Worm (Caenorhabditis elegans) whole organism, L1 larva: Measurements from ENCODE around the gene smg-3.

Source experiments
- C04F5.9 ChIP-seq: sonication (generic microtip); optimal IDR thresholded peaks from 2 replicates; lab custom pipeline; 2016; ENCODE audit warnings: missing genetic modification characterization, missing compliant biosample characterization
- alr-1 ChIP-seq: fragments of 200-800 bp; sonication (Bioruptor generic); optimal IDR thresholded peaks from 2 replicates; lab custom pipeline; 2018; ENCODE audit warnings: borderline replicate concordance, mild to moderate bottlenecking, missing genetic modification characterization, missing compliant biosample characterization
- blmp-1 ChIP-seq: fragments of 150-350 bp; optimal IDR thresholded peaks from 2 replicates; lab custom pipeline; 2014; ENCODE audit warnings: missing biosample characterization, missing genetic modification characterization
- ceh-82 ChIP-seq, 3 experiments: fragments of 150-350 bp in 1 of 3; sonication (generic microtip) in 2 of 3; optimal IDR thresholded peaks; 2 replicates each; lab custom pipeline; 2014 to 2017; ENCODE audit warnings: missing biosample characterization in 3 of 3, missing genetic modification characterization in 3 of 3
- efl-1 ChIP-seq, 4 experiments: fragments of 150-350 bp; optimal IDR thresholded peaks in 3 of 4; peaks in 1 of 4; 1 replicate in 1 of 4; 2 replicates in 3 of 4; lab custom pipeline; 2014; ENCODE audit warnings: missing biosample characterization in 2 of 4, missing genetic modification characterization in 2 of 4, missing genetic modification reagents in 2 of 4
- elt-2 ChIP-seq: sonication (generic microtip); optimal IDR thresholded peaks from 2 replicates; lab custom pipeline; 2016; ENCODE audit warnings: missing genetic modification characterization, mild to moderate bottlenecking, inconsistent platforms, missing compliant biosample characterization, missing genetic modification reagents
- fkh-10 ChIP-seq: sonication (generic microtip); optimal IDR thresholded peaks from 2 replicates; lab custom pipeline; 2017; ENCODE audit warnings: missing biosample characterization, missing genetic modification reagents, missing genetic modification characterization
- fkh-4 ChIP-seq: sonication (generic microtip); optimal IDR thresholded peaks from 2 replicates; lab custom pipeline; 2016; ENCODE audit warnings: missing compliant biosample characterization, missing genetic modification characterization, borderline replicate concordance
- fkh-8 ChIP-seq: sonication (generic microtip); optimal IDR thresholded peaks from 2 replicates; lab custom pipeline; 2016; ENCODE audit warnings: mild to moderate bottlenecking, missing genetic modification characterization, missing compliant biosample characterization
- fos-1 ChIP-seq: fragments of 150-350 bp; optimal IDR thresholded peaks from 2 replicates; lab custom pipeline; 2014; ENCODE audit warnings: missing biosample characterization, missing genetic modification characterization
- hlh-4 ChIP-seq: sonication (generic microtip); optimal IDR thresholded peaks from 2 replicates; lab custom pipeline; 2016; ENCODE audit warnings: mild to moderate bottlenecking, missing genetic modification characterization, missing compliant biosample characterization
- isw-1 ChIP-seq: fragments of 200-800 bp; sonication (Bioruptor generic); IDR thresholded peaks from 2 replicates; pipeline ENCODE4 v1.3.6; 2022; ENCODE audit warnings: missing genetic modification characterization, missing compliant biosample characterization
- lin-14 ChIP-seq: fragments of 200-800 bp; sonication (Bioruptor generic); optimal IDR thresholded peaks from 2 replicates; lab custom pipeline; 2018; ENCODE audit warnings: mild to moderate bottlenecking, missing genetic modification characterization, moderate library complexity, missing compliant biosample characterization
- lsy-2 ChIP-seq, 2 experiments: fragments of 150-350 bp; optimal IDR thresholded peaks; 2 replicates each; lab custom pipeline; 2014; ENCODE audit warnings: missing biosample characterization in 2 of 2, missing genetic modification characterization in 2 of 2
- mef-2 ChIP-seq: fragments of 150-350 bp; optimal IDR thresholded peaks from 2 replicates; lab custom pipeline; 2014; ENCODE audit warnings: missing biosample characterization, missing genetic modification characterization
- nhr-12 ChIP-seq: sonication (generic microtip); optimal IDR thresholded peaks from 2 replicates; lab custom pipeline; 2017; ENCODE audit warnings: missing biosample characterization, missing genetic modification characterization
- nhr-71 ChIP-seq: sonication (generic microtip); optimal IDR thresholded peaks from 2 replicates; lab custom pipeline; 2016; ENCODE audit warnings: mild to moderate bottlenecking, missing genetic modification characterization, moderate library complexity, missing compliant biosample characterization
- nhr-76 ChIP-seq: sonication (generic microtip); optimal IDR thresholded peaks from 2 replicates; lab custom pipeline; 2017; ENCODE audit warnings: missing biosample characterization, missing genetic modification characterization
- nhr-77 ChIP-seq: fragments of 150-350 bp; optimal IDR thresholded peaks from 2 replicates; lab custom pipeline; 2014; ENCODE audit warnings: missing biosample characterization, missing genetic modification characterization
- nhr-85 ChIP-seq: sonication (generic microtip); peaks from one replicate; lab custom pipeline; 2016; ENCODE audit warnings: missing genetic modification characterization, inconsistent platforms, missing compliant biosample characterization
- nhr-90 ChIP-seq: sonication (generic microtip); optimal IDR thresholded peaks from 2 replicates; lab custom pipeline; 2016; ENCODE audit warnings: mild to moderate bottlenecking, missing genetic modification characterization, missing compliant biosample characterization; ENCODE audit not compliant: poor library complexity
- pax-3 ChIP-seq: fragments of 200-800 bp; sonication (Bioruptor generic); optimal IDR thresholded peaks from 2 replicates; lab custom pipeline; 2018; ENCODE audit warnings: mild to moderate bottlenecking, missing genetic modification characterization, moderate library complexity, missing compliant biosample characterization
- rnt-1 ChIP-seq: sonication (generic microtip); optimal IDR thresholded peaks from 2 replicates; lab custom pipeline; 2016; ENCODE audit warnings: mild to moderate bottlenecking, missing genetic modification characterization, moderate library complexity, missing compliant biosample characterization
- skn-1 ChIP-seq: fragments of 150-350 bp; optimal IDR thresholded peaks from 2 replicates; lab custom pipeline; 2014; ENCODE audit warnings: missing biosample characterization, missing genetic modification characterization
- snu-23 ChIP-seq: sonication (generic microtip); optimal IDR thresholded peaks from 2 replicates; lab custom pipeline; 2016; ENCODE audit warnings: missing genetic modification characterization, missing compliant biosample characterization
- sptf-1 ChIP-seq: fragments of 150-350 bp; optimal IDR thresholded peaks from 2 replicates; lab custom pipeline; 2014; ENCODE audit warnings: missing biosample characterization, missing genetic modification characterization
- tlp-1 ChIP-seq: fragments of 150-350 bp; optimal IDR thresholded peaks from 2 replicates; lab custom pipeline; 2014; ENCODE audit warnings: missing biosample characterization, missing genetic modification characterization
- unc-62 ChIP-seq: fragments of 150-350 bp; optimal IDR thresholded peaks from 2 replicates; lab custom pipeline; 2014; ENCODE audit warnings: missing biosample characterization, missing genetic modification reagents, missing genetic modification characterization
- unc-86 ChIP-seq: sonication (generic microtip); optimal IDR thresholded peaks from 2 replicates; lab custom pipeline; 2016; ENCODE audit warnings: missing genetic modification characterization, missing compliant biosample characterization
- xbp-1 ChIP-seq: sonication (generic microtip); optimal IDR thresholded peaks from 2 replicates; lab custom pipeline; 2016; ENCODE audit warnings: missing genetic modification characterization, missing compliant biosample characterization
- zag-1 ChIP-seq: fragments of 150-350 bp; optimal IDR thresholded peaks from 2 replicates; lab custom pipeline; 2014; ENCODE audit warnings: missing biosample characterization, missing genetic modification characterization
- ztf-4 ChIP-seq: fragments of 150-350 bp; optimal IDR thresholded peaks from 2 replicates; lab custom pipeline; 2014; ENCODE audit warnings: missing biosample characterization, missing genetic modification characterization

Gene smg-3

DNA sequence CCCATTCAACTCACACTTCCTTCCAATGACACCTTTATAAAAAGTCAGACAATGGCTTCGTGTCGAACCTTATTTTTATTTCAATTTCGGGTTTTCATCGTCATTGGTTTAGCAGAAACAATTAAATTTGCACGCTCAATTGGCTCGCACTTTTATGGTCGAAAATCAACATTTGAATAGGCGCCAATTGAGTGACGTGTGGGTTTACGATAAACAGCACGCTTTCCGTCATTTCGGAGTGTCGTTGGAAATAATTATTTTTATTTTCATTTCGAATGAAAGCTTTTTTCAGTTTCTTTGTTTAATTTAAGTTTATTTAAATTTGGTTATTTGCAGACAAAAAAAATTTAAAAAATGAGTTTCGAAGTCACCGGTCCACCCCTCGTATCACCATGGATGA lies 42.3 kb upstream of the smg-3 start, which contains the start of gene exos-2 (continued):
- TF ChIP-seq nhr-77 (peak; percentile 55), C04F5.9 (tag; lab: Kevin White, UChicago) (peak; percentile 19), alr-1 (tag; lab: Kevin White, UChicago) (no peak), efl-1 (optimal IDR thresholded peaks at IDR 0.05; lab: Kevin White, UChicago) (peak; percentile 85 to 97), efl-1 (GFP tag; optimal IDR thresholded peaks at IDR 0.05 in 1 of 2; lab: Kevin White, UChicago) (peak; percentile 97 to 99), snu-23 (peak; percentile 73), xbp-1 (tag; lab: Kevin White, UChicago) (peak; percentile 65), nhr-76 (tag; lab: Kevin White, UChicago) (no peak), fkh-8 (tag; lab: Kevin White, UChicago) (no peak), unc-86 (peak; percentile 60), nhr-90 (tag; lab: Kevin White, UChicago) (peak; percentile 49), sptf-1 (tag; lab: Kevin White, UChicago) (no peak), skn-1 (tag; lab: Kevin White, UChicago) (peak; percentile 36), ceh-82 (tag; optimal IDR thresholded peaks at IDR 0.05; lab: Kevin White, UChicago) (peak; percentile 53 to 75 (median 55)), rnt-1 (tag; lab: Kevin White, UChicago) (peak; percentile 80)

DNA sequence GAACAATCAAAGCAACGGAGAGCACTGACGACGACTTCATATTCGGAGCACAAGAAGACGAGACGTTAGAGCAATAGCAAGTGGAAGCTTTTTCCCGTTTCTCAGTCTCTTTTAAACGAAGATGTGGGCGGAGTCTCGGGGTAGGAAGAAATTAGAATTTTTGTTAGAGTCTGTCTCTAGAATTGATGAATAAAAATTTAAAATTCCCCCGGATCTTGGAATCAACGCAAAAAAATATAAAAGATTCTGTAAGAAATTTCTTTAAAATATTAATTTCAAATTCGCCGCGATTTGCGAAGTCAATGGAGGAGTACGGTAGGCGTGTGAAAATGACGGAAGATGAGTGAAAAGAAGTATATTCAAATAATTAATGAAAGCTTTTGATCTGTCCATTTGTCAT lies 40.6 kb upstream of the smg-3 start, which contains the start of gene nlp-71:
Gene nlp-71 (minus strand): TSS at position 101 of the 400 bp plus-strand sequence.
- TF ChIP-seq lsy-2 (tag; optimal IDR thresholded peaks at IDR 0.05; lab: Kevin White, UChicago): no peak
- TF ChIP-seq fkh-4 (tag; lab: Kevin White, UChicago): no peak
- no peak for TF ChIP-seq tlp-1 (tag; lab: Kevin White, UChicago)
- no peak for TF ChIP-seq ztf-4
- no peak for TF ChIP-seq blmp-1

DNA sequence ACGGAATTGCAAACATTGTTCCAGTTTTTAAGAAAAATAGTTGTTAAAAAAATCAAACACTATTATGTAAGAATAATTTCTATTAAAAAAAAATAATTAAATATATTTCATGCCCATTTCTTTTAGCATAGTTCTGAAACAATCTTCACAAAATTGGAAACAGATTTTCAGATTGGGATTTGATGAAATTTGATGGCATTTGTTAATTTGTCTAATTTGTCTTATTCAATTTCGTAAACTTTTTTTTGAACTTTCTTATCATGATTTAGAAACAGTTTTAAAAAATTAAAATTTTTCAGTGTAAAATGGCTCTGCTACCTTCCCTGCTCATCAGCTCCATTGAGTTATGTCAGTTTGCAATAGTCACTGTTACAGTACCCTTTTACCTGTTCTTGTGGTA lies 32.0 kb upstream of the smg-3 start, which contains the start of gene srv-13:
Gene srv-13 (plus strand): TSS at position 301 of the 400 bp plus-strand sequence.
- TF ChIP-seq sptf-1 (tag; lab: Kevin White, UChicago): no peak
- no peak for TF ChIP-seq rnt-1 (tag; lab: Kevin White, UChicago)
- no peak for TF ChIP-seq nhr-85 (tag; lab: Kevin White, UChicago)
- TF ChIP-seq isw-1 (GFP tag; lab: Robert Waterston, UW): no peak
- no peak for TF ChIP-seq fkh-10 (GFP tag; lab: Kevin White, UChicago)
- no peak for TF ChIP-seq nhr-90 (tag; lab: Kevin White, UChicago)
- no peak for TF ChIP-seq lin-14 (GFP tag; lab: Kevin White, UChicago)
- no peak for TF ChIP-seq ztf-4
- TF ChIP-seq nhr-12 (tag; lab: Kevin White, UChicago): no peak

DNA sequence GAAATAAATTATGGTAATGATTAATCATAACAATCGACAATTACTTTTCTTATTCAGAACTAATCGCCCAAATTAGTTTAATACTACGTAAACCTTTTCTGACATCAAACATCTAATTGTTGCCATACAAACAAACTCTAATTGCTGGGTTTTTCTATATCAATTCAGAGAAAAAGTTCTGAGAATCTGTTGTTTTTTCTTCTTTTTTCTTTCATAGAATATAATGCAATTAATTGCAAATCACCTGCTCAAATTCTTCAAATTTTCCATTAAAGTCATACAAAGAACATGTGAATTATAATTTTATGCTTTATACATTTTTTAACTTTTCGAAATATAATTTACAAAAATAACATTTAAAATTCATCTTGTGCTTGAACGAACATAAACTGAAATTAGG lies 30.5 kb upstream of the smg-3 start:
- TF ChIP-seq hlh-4 (tag; lab: Kevin White, UChicago) (peak; percentile 64), fkh-8 (tag; lab: Kevin White, UChicago) (peak; percentile 52), elt-2 (no peak), nhr-71 (tag; lab: Kevin White, UChicago) (peak; percentile 22), mef-2 (tag; lab: Kevin White, UChicago) (no peak), pax-3 (tag; lab: Kevin White, UChicago) (peak; percentile 8)

DNA sequence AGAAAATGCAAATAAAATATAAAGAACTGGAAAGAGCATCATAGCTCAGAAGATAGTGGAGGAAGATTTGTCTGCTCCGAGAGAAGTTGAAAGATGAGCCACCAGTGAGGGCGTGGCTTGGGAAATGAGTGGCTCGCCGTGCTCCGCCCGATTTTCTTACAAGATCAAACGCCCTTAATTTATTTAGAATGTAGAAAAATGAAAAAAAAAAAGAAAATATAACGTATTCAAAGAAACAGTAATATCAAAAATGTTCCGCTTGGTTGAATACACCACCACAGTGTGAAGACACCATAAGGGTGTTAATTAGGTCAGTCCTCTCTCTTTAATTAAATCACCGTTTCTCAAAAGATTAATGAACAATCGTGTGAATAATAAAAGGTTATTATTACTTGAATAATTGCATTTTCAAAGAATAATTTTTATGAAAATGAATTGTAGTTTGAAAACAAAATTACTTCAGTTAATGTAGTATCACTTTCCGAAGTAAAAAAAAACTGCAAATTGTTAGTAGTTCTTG lies 29.6 kb upstream of the smg-3 start, which contains the start of gene sfrp-1:
Gene sfrp-1 (minus strand): TSS at position 51 of the 520 bp plus-strand sequence.
- TF ChIP-seq zag-1 (tag; lab: Kevin White, UChicago) (no peak), fos-1 (tag; lab: Kevin White, UChicago) (no peak), unc-62 (GFP tag; lab: Kevin White, UChicago) (no peak)
- TF ChIP-seq, all 84 proteins: peak for 0
